Fruit fly (Drosophila melanogaster) whole organism, embryonic: ENCODE results near the gene Syn1.
A peak's percentile ranks its signal among the peaks of the same experiment; 100 is the strongest.

Experiments
- B-H2 ChIP-seq: fragments of 200-800 bp; sonication (Bioruptor generic); optimal IDR thresholded peaks from 2 replicates; lab custom pipeline; 2018; ENCODE audit warnings: missing biosample characterization, mild to moderate bottlenecking, missing genetic modification characterization
- CG11093 ChIP-seq: fragments of 200-800 bp; sonication (Bioruptor generic); IDR thresholded peaks from 3 replicates; pipeline ENCODE4 v1.3.6; 2022; ENCODE audit warnings: missing biosample characterization, missing genetic modification characterization
- CG13123 ChIP-seq: fragments of 200-800 bp; sonication (Bioruptor generic); optimal IDR thresholded peaks from 2 replicates; lab custom pipeline; 2016; ENCODE audit warnings: missing biosample characterization, missing genetic modification characterization
- CG15011 ChIP-seq: fragments of 200-800 bp; sonication (Bioruptor generic); optimal IDR thresholded peaks from 3 replicates; lab custom pipeline; 2018; ENCODE audit warnings: missing biosample characterization, mild to moderate bottlenecking, missing genetic modification characterization
- CG17385 ChIP-seq: fragments of 200-800 bp; sonication (Bioruptor generic); optimal IDR thresholded peaks from 3 replicates; lab custom pipeline; 2018; ENCODE audit warnings: missing biosample characterization, mild to moderate bottlenecking, missing genetic modification characterization
- CG17612 ChIP-seq: fragments of 200-800 bp; sonication (Bioruptor generic); IDR thresholded peaks from 2 replicates; pipeline ENCODE4 v1.3.6; 2022; ENCODE audit warnings: missing biosample characterization, missing genetic modification characterization
- CG1792 ChIP-seq: fragments of 200-800 bp; sonication (Bioruptor generic); optimal IDR thresholded peaks from 2 replicates; lab custom pipeline; 2016; ENCODE audit warnings: missing biosample characterization, missing genetic modification characterization
- CG30431 ChIP-seq: fragments of 200-800 bp; sonication (Bioruptor generic); optimal IDR thresholded peaks from 2 replicates; lab custom pipeline; 2017; ENCODE audit warnings: missing biosample characterization, missing genetic modification characterization
- CG5180 ChIP-seq: fragments of 200-800 bp; sonication (Bioruptor generic); optimal IDR thresholded peaks from 3 replicates; lab custom pipeline; 2017; ENCODE audit warnings: missing biosample characterization, missing genetic modification characterization, mild to moderate bottlenecking, moderate library complexity, missing genetic modification reagents
- CG6654 ChIP-seq: fragments of 200-800 bp; sonication (Bioruptor generic); optimal IDR thresholded peaks from 2 replicates; lab custom pipeline; 2017; ENCODE audit warnings: missing biosample characterization, mild to moderate bottlenecking, missing genetic modification characterization
- CG6683 ChIP-seq: fragments of 200-800 bp; sonication (Bioruptor generic); optimal IDR thresholded peaks from 2 replicates; lab custom pipeline; 2017; ENCODE audit warnings: missing biosample characterization, mild to moderate bottlenecking, missing genetic modification characterization, missing genetic modification reagents
- CG7839 ChIP-seq: fragments of 200-800 bp; sonication (Bioruptor generic); optimal IDR thresholded peaks from 3 replicates; lab custom pipeline; 2018; ENCODE audit warnings: missing biosample characterization, mild to moderate bottlenecking, missing genetic modification characterization, moderate library complexity
- CG9437 ChIP-seq: fragments of 200-800 bp; sonication (Bioruptor generic); optimal IDR thresholded peaks from 2 replicates; lab custom pipeline; 2018; ENCODE audit warnings: missing biosample characterization, mild to moderate bottlenecking, missing genetic modification characterization
- D ChIP-seq, 2 experiments: fragments of 200-800 bp in 1 of 2; fragments of >200 bp in 1 of 2; sonication (Bioruptor generic) in 1 of 2; optimal IDR thresholded peaks; 2 replicates in 1 of 2; 3 replicates in 1 of 2; lab custom pipeline; 2017; ENCODE audit warnings: mild to moderate bottlenecking in 1 of 2, missing biosample characterization in 1 of 2, missing genetic modification characterization in 1 of 2, missing genetic modification reagents in 1 of 2
- HLH4C ChIP-seq: fragments of 200-800 bp; sonication (Bioruptor generic); IDR thresholded peaks from 3 replicates; pipeline ENCODE4 v1.3.6; 2022; ENCODE audit warnings: missing biosample characterization, missing genetic modification characterization; ENCODE audit not compliant: partially characterized antibody
- HLHmδ ChIP-seq: fragments of 200-800 bp; sonication (Bioruptor generic); optimal IDR thresholded peaks from 2 replicates; lab custom pipeline; 2018; ENCODE audit warnings: missing biosample characterization, mild to moderate bottlenecking, missing genetic modification characterization, moderate library complexity
- Jarid2 ChIP-seq: fragments of 200-800 bp; sonication (Bioruptor generic); optimal IDR thresholded peaks from 3 replicates; lab custom pipeline; 2017; ENCODE audit warnings: mild to moderate bottlenecking, missing biosample characterization, missing genetic modification reagents, missing genetic modification characterization
- Mad ChIP-seq: fragments of 200-800 bp; sonication (Bioruptor generic); optimal IDR thresholded peaks from 2 replicates; lab custom pipeline; 2016; ENCODE audit warnings: missing biosample characterization, missing genetic modification characterization
- Myb ChIP-seq: fragments of 200-800 bp; sonication (Bioruptor generic); optimal IDR thresholded peaks from 2 replicates; lab custom pipeline; 2016; ENCODE audit warnings: missing biosample characterization, missing genetic modification characterization
- Nf-YB ChIP-seq: fragments of 200-800 bp; sonication (Bioruptor generic); optimal IDR thresholded peaks from 3 replicates; lab custom pipeline; 2019; ENCODE audit warnings: missing biosample characterization, mild to moderate bottlenecking, missing genetic modification characterization, moderate library complexity
- Nf-YC ChIP-seq: fragments of 200-800 bp; optimal IDR thresholded peaks from 3 replicates; lab custom pipeline; 2019; ENCODE audit warnings: missing biosample characterization, mild to moderate bottlenecking, missing genetic modification characterization, moderate library complexity
- Six4 ChIP-seq: fragments of 200-800 bp; sonication (Bioruptor generic); optimal IDR thresholded peaks from 2 replicates; lab custom pipeline; 2016; ENCODE audit warnings: missing biosample characterization, missing genetic modification characterization
- Trl ChIP-seq, 3 experiments: fragments of >200 bp in 2 of 3; fragments of 200-800 bp in 1 of 3; sonication (Bioruptor generic) in 1 of 3; optimal IDR thresholded peaks; 2 replicates in 1 of 3; 3 replicates in 2 of 3; lab custom pipeline; 2016 to 2017; ENCODE audit warnings: missing biosample characterization in 1 of 3, missing genetic modification characterization in 1 of 3
- Usf ChIP-seq: fragments of 200-800 bp; sonication (Bioruptor generic); optimal IDR thresholded peaks from 2 replicates; lab custom pipeline; 2017; ENCODE audit warnings: missing genotype, missing biosample characterization, missing genetic modification characterization
- bigmax ChIP-seq: fragments of 200-800 bp; sonication (Bioruptor generic); optimal IDR thresholded peaks from 2 replicates; lab custom pipeline; 2018; ENCODE audit warnings: missing biosample characterization, mild to moderate bottlenecking, missing genetic modification characterization
- cg ChIP-seq: fragments of 200-800 bp; sonication (Bioruptor generic); optimal IDR thresholded peaks from 3 replicates; lab custom pipeline; 2019; ENCODE audit warnings: missing biosample characterization, mild to moderate bottlenecking, missing genetic modification characterization, moderate library complexity
- disco-r ChIP-seq: fragments of 200-800 bp; sonication (Bioruptor generic); optimal IDR thresholded peaks from 2 replicates; lab custom pipeline; 2016; ENCODE audit warnings: missing biosample characterization, missing genetic modification characterization
- gcm ChIP-seq: fragments of 200-800 bp; sonication (Bioruptor generic); optimal IDR thresholded peaks from 2 replicates; lab custom pipeline; 2019; ENCODE audit warnings: missing biosample characterization, mild to moderate bottlenecking, missing genetic modification characterization, moderate library complexity
- gcm2 ChIP-seq: fragments of 200-800 bp; sonication (Bioruptor generic); optimal IDR thresholded peaks from 2 replicates; lab custom pipeline; 2016; ENCODE audit warnings: missing biosample characterization, missing genetic modification characterization
- ham ChIP-seq: fragments of 200-800 bp; sonication (Bioruptor generic); IDR thresholded peaks from 2 replicates; pipeline ENCODE4 v1.3.6; 2022; ENCODE audit warnings: missing biosample characterization, missing genetic modification characterization
- kay ChIP-seq: fragments of 200-800 bp; sonication (Bioruptor generic); optimal IDR thresholded peaks from 2 replicates; lab custom pipeline; 2016; ENCODE audit warnings: missing biosample characterization, missing genetic modification characterization
- kni ChIP-seq: fragments of 200-800 bp; sonication (Bioruptor generic); optimal IDR thresholded peaks from 3 replicates; lab custom pipeline; 2017; ENCODE audit warnings: mild to moderate bottlenecking, missing biosample characterization, missing genetic modification reagents, missing genetic modification characterization
- knrl ChIP-seq: fragments of 200-800 bp; sonication (Bioruptor generic); IDR thresholded peaks from 3 replicates; pipeline ENCODE4 v1.3.6; 2022; ENCODE audit warnings: missing biosample characterization, missing genetic modification characterization; ENCODE audit not compliant: partially characterized antibody
- phol ChIP-seq: fragments of 200-800 bp; sonication (Bioruptor generic); optimal IDR thresholded peaks from 3 replicates; lab custom pipeline; 2018; ENCODE audit warnings: missing biosample characterization, mild to moderate bottlenecking, missing genetic modification characterization, moderate library complexity
- pros ChIP-seq: fragments of 200-800 bp; sonication (Bioruptor generic); optimal IDR thresholded peaks from 3 replicates; lab custom pipeline; 2019; ENCODE audit warnings: missing biosample characterization, mild to moderate bottlenecking, missing genetic modification characterization, moderate library complexity
- rib ChIP-seq: fragments of 200-800 bp; sonication (Bioruptor generic); IDR thresholded peaks from 2 replicates; pipeline ENCODE4 v1.3.6; 2022; ENCODE audit warnings: missing biosample characterization, missing genetic modification characterization
- schlank ChIP-seq: fragments of 200-800 bp; sonication (Bioruptor generic); optimal IDR thresholded peaks from 2 replicates; lab custom pipeline; 2018; ENCODE audit warnings: missing biosample characterization, mild to moderate bottlenecking, missing genetic modification characterization
- slou ChIP-seq: fragments of 200-800 bp; sonication (Bioruptor generic); optimal IDR thresholded peaks from 3 replicates; lab custom pipeline; 2016; ENCODE audit warnings: missing biosample characterization, missing genetic modification characterization
- twi ChIP-seq: fragments of 200-800 bp; optimal IDR thresholded peaks from 2 replicates; lab custom pipeline; 2019; ENCODE audit warnings: missing biosample characterization, mild to moderate bottlenecking, missing genetic modification characterization, moderate library complexity
- vvl ChIP-seq: fragments of 200-800 bp; sonication (Bioruptor generic); IDR thresholded peaks from 2 replicates; pipeline ENCODE4 v1.3.6; 2022; ENCODE audit warnings: missing biosample characterization, missing genetic modification characterization
- wek ChIP-seq: fragments of 200-800 bp; sonication (Bioruptor generic); optimal IDR thresholded peaks from 3 replicates; lab custom pipeline; 2018; ENCODE audit warnings: missing biosample characterization, mild to moderate bottlenecking, missing genetic modification characterization, moderate library complexity
- z ChIP-seq: fragments of 200-800 bp; sonication (Bioruptor generic); IDR thresholded peaks from 3 replicates; pipeline ENCODE4 v1.3.6; 2022; ENCODE audit warnings: missing biosample characterization, missing genetic modification characterization

Syn1 gene

DNA sequence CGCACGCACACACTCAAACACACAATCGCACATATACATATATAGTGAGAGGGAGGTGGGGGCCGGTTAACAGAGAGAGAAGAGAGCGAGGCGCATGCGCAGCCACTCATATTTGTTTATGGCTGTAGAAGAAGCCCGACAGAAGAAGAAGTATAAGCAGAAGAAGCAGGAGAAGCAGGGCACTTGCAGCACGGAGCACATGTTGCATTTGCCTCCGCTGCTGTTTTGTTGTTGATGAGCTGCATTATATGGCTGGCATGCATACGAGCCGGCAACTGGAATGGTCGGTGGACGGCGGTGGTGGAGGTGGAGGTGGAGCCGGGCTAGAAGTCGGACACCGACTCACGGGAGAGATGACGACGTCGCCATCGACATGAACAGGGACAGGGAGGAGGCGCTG is 30.1 kb upstream of the Syn1 start:
- TF ChIP-seq slou (GFP tag; lab: Kevin White, UChicago) (no peak), CG5180 (GFP tag; lab: Kevin White, UChicago) (peak; percentile 40), Usf (no peak), twi (tag; lab: Kevin White, UChicago) (peak; percentile 57), Nf-YB (GFP tag; lab: Kevin White, UChicago) (peak; percentile 91), kni (GFP tag; lab: Kevin White, UChicago) (peak; percentile 1), Trl (optimal IDR thresholded peaks at IDR 0.05; lab: Kevin White, UChicago) (peak in 1 of 2 experiments; percentile 60), Trl (GFP tag; optimal IDR thresholded peaks at IDR 0.05; lab: Kevin White, UChicago) (no peak), CG15011 (no peak), phol (tag; lab: Kevin White, UChicago) (no peak), Six4 (GFP tag; lab: Kevin White, UChicago) (no peak), cg (GFP tag; lab: Kevin White, UChicago) (peak; percentile 67), CG7839 (tag; lab: Kevin White, UChicago) (no peak), pros (GFP tag; lab: Kevin White, UChicago) (peak; percentile 63), Nf-YC (tag; lab: Kevin White, UChicago) (peak; percentile 37), CG11093 (GFP tag; lab: Robert Waterston, UW) (no peak), ham (GFP tag; lab: Robert Waterston, UW) (no peak), wek (GFP tag; lab: Kevin White, UChicago) (no peak), CG17385 (GFP tag; lab: Kevin White, UChicago) (peak; percentile 31), Jarid2 (peak; percentile 23)

DNA sequence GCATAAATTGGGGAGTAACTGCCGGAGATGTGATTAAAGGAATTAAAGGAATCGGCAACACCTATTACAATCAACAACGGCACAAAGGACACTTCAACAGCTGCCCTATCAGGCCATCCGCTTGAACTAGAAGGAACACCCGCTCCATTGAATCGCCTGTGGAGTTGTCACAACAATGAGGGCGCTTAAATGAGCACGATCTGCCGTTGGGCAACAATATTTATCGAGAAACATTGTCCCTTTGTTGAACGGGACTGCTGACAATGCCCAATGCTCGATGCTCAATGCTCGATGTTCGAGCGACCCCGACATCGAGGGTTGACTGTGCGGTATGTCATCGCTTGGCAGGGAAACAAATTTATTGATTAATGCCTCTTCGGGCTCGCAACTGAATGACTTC is 17.5 kb upstream of the Syn1 start:
- TF ChIP-seq vvl (GFP tag; lab: Robert Waterston, UW), result no peak
- no peak for TF ChIP-seq CG6654 (GFP tag; lab: Kevin White, UChicago)
- no peak for TF ChIP-seq rib (GFP tag; lab: Robert Waterston, UW)
- TF ChIP-seq D (optimal IDR thresholded peaks at IDR 0.05; lab: Kevin White, UChicago), result peak; percentile 97
- no peak for TF ChIP-seq D (GFP tag; optimal IDR thresholded peaks at IDR 0.05; lab: Kevin White, UChicago)
- TF ChIP-seq bigmax, result no peak
- TF ChIP-seq CG11093 (GFP tag; lab: Robert Waterston, UW), result no peak
- TF ChIP-seq Myb, result no peak
- TF ChIP-seq CG13123 (GFP tag; lab: Kevin White, UChicago), result no peak
- no peak for TF ChIP-seq CG1792
- no peak for TF ChIP-seq CG7839 (tag; lab: Kevin White, UChicago)
- no peak for TF ChIP-seq schlank (tag; lab: Kevin White, UChicago)
- TF ChIP-seq CG6683 (GFP tag; lab: Kevin White, UChicago), result no peak
- peak; percentile 59 for TF ChIP-seq gcm (GFP tag; lab: Kevin White, UChicago)
- TF ChIP-seq knrl (GFP tag; lab: Robert Waterston, UW), result no peak
- no peak for TF ChIP-seq disco-r (GFP tag; lab: Kevin White, UChicago)
- no peak for TF ChIP-seq Mad
- TF ChIP-seq CG17612 (GFP tag; lab: Robert Waterston, UW), result no peak
- TF ChIP-seq CG9437 (GFP tag; lab: Kevin White, UChicago), result no peak
- no peak for TF ChIP-seq CG30431 (GFP tag; lab: Kevin White, UChicago)
- no peak for TF ChIP-seq z (GFP tag; lab: Robert Waterston, UW)
- TF ChIP-seq gcm2, result no peak
- TF ChIP-seq kay (GFP tag; lab: Kevin White, UChicago), result no peak
- peak; percentile 27 for TF ChIP-seq pros (GFP tag; lab: Kevin White, UChicago)
- TF ChIP-seq B-H2 (GFP tag; lab: Kevin White, UChicago), result no peak
- no peak for TF ChIP-seq HLH4C (GFP tag; lab: Robert Waterston, UW)
- TF ChIP-seq HLHmδ (GFP tag; lab: Kevin White, UChicago), result no peak
